Worm (Caenorhabditis elegans): Measurements from ENCODE around the gene C05E11.2.

DNA sequence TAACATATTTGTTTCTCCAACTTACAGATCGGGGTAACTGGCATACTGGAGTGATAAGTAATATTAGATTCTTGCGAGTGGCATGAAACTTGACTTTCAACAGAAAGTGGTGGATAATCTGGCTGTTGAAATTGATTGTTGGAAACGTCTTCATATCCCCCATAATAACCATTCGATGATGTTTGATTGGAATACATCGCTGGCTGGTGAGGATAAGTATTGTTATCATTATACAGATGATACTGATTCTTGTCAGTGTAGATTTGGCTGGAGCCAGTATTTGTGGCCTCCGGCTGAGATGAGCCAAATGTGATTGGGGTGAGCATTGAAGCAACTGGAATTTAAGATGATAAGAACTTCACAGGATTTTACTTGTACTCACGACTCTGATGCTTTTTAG is 28.3 kb downstream of the C05E11.2 start:
- no peak for TF ChIP-seq ceh-91 (GFP tag; IDR thresholded peaks at IDR 0.05)
- no peak for TF ChIP-seq snpc-4 (GFP tag; optimal IDR thresholded peaks at IDR 0.05)
- no peak for TF ChIP-seq snpc-4 (tag; optimal IDR thresholded peaks at IDR 0.05)
- TF ChIP-seq rcor-1 (GFP tag; IDR thresholded peaks at IDR 0.05), result no peak
- no peak for TF ChIP-seq F22D6.2 (tag; optimal IDR thresholded peaks at IDR 0.05)
- TF ChIP-seq dpff-1 (tag; optimal IDR thresholded peaks at IDR 0.05), result no peak
- TF ChIP-seq madf-8 (GFP tag; conservative IDR thresholded peaks at IDR 0.05), result no peak
